Worm (Caenorhabditis elegans) whole organism, L1 larva: ENCODE measurements around the gene wrt-5.

ENCODE experiments used
- C16A3.4 ChIP-seq: fragments of 150-350 bp; optimal IDR thresholded peaks from 2 replicates; lab custom pipeline; 2014; ENCODE audit warnings: missing biosample characterization, missing genetic modification characterization
- C34B4.2 ChIP-seq: sonication (generic microtip); optimal IDR thresholded peaks from 2 replicates; lab custom pipeline; 2017; ENCODE audit warnings: mild to moderate bottlenecking, missing genetic modification characterization, missing compliant biosample characterization
- F16B12.6 ChIP-seq: fragments of 150-350 bp; optimal IDR thresholded peaks from 2 replicates; lab custom pipeline; 2014; ENCODE audit warnings: missing biosample characterization, missing genetic modification characterization
- ama-1 ChIP-seq: fragments of 150-350 bp; optimal IDR thresholded peaks from 2 replicates; lab custom pipeline; 2014
- blmp-1 ChIP-seq: fragments of 150-350 bp; optimal IDR thresholded peaks from 2 replicates; lab custom pipeline; 2014; ENCODE audit warnings: missing biosample characterization, missing genetic modification characterization
- ceh-82 ChIP-seq, 3 experiments: fragments of 150-350 bp in 1 of 3; sonication (generic microtip) in 2 of 3; optimal IDR thresholded peaks; 2 replicates each; lab custom pipeline; 2014 to 2017; ENCODE audit warnings: missing biosample characterization in 3 of 3, missing genetic modification characterization in 3 of 3
- ceh-88 ChIP-seq: fragments of 200-800 bp; sonication (Bioruptor generic); IDR thresholded peaks from 2 replicates; pipeline ENCODE4 v1.3.6; 2022; ENCODE audit warnings: missing genetic modification characterization, missing compliant biosample characterization
- ces-1 ChIP-seq: fragments of 150-350 bp; optimal IDR thresholded peaks from 2 replicates; lab custom pipeline; 2014; ENCODE audit warnings: missing biosample characterization, missing genetic modification reagents, missing genetic modification characterization
- dsc-1 ChIP-seq: sonication (generic microtip); optimal IDR thresholded peaks from 2 replicates; lab custom pipeline; 2016; ENCODE audit warnings: mild to moderate bottlenecking, missing genetic modification characterization, missing compliant biosample characterization
- efl-1 ChIP-seq, 4 experiments: fragments of 150-350 bp; optimal IDR thresholded peaks in 3 of 4; peaks in 1 of 4; 1 replicate in 1 of 4; 2 replicates in 3 of 4; lab custom pipeline; 2014; ENCODE audit warnings: missing biosample characterization in 2 of 4, missing genetic modification characterization in 2 of 4, missing genetic modification reagents in 2 of 4
- elt-3 ChIP-seq, 6 experiments: fragments of 150-350 bp in 1 of 6; sonication (generic microtip); optimal IDR thresholded peaks; 2 replicates each; lab custom pipeline; 2017 to 2018; ENCODE audit warnings: missing biosample characterization in 6 of 6, missing genetic modification characterization in 6 of 6, inconsistent platforms in 1 of 6
- ets-5 ChIP-seq: fragments of 200-800 bp; sonication (Bioruptor generic); IDR thresholded peaks from 2 replicates; pipeline ENCODE4 v1.3.6; 2022; ENCODE audit warnings: missing genetic modification characterization, missing compliant biosample characterization
- fkh-10 ChIP-seq: sonication (generic microtip); optimal IDR thresholded peaks from 2 replicates; lab custom pipeline; 2017; ENCODE audit warnings: missing biosample characterization, missing genetic modification reagents, missing genetic modification characterization
- fos-1 ChIP-seq: fragments of 150-350 bp; optimal IDR thresholded peaks from 2 replicates; lab custom pipeline; 2014; ENCODE audit warnings: missing biosample characterization, missing genetic modification characterization
- grh-1 ChIP-seq: fragments of 200-800 bp; sonication (Bioruptor generic); IDR thresholded peaks from 2 replicates; pipeline ENCODE4 v1.3.6; 2022; ENCODE audit warnings: missing genetic modification reagents, missing genetic modification characterization, missing compliant biosample characterization
- hlh-17 ChIP-seq: fragments of 200-800 bp; sonication (Bioruptor generic); optimal IDR thresholded peaks from 2 replicates; lab custom pipeline; 2018; ENCODE audit warnings: missing genetic modification characterization, mild to moderate bottlenecking, missing compliant biosample characterization, moderate library complexity, borderline replicate concordance
- hpl-2 ChIP-seq: fragments of 150-350 bp; optimal IDR thresholded peaks from 2 replicates; lab custom pipeline; 2014; ENCODE audit warnings: missing biosample characterization, missing genetic modification reagents, missing genetic modification characterization
- isw-1 ChIP-seq: fragments of 200-800 bp; sonication (Bioruptor generic); IDR thresholded peaks from 2 replicates; pipeline ENCODE4 v1.3.6; 2022; ENCODE audit warnings: missing genetic modification characterization, missing compliant biosample characterization
- jun-1 ChIP-seq: fragments of 150-350 bp; optimal IDR thresholded peaks from 2 replicates; lab custom pipeline; 2014; ENCODE audit warnings: missing biosample characterization, missing genetic modification reagents, missing genetic modification characterization
- lin-13 ChIP-seq: fragments of 150-350 bp; optimal IDR thresholded peaks from 2 replicates; lab custom pipeline; 2014; ENCODE audit warnings: missing biosample characterization, missing genetic modification reagents, missing genetic modification characterization
- lin-14 ChIP-seq: fragments of 200-800 bp; sonication (Bioruptor generic); optimal IDR thresholded peaks from 2 replicates; lab custom pipeline; 2018; ENCODE audit warnings: mild to moderate bottlenecking, missing genetic modification characterization, moderate library complexity, missing compliant biosample characterization
- lin-15B ChIP-seq: fragments of 150-350 bp; sonication (generic microtip); optimal IDR thresholded peaks from 3 replicates; lab custom pipeline; 2014; ENCODE audit warnings: missing biosample characterization, missing genetic modification characterization
- lin-35 ChIP-seq, 2 experiments: fragments of 150-350 bp; optimal IDR thresholded peaks; 2 replicates each; lab custom pipeline; 2014; ENCODE audit warnings: missing biosample characterization in 2 of 2, missing genetic modification characterization in 2 of 2, missing genetic modification reagents in 2 of 2
- lin-39 ChIP-seq: fragments of 150-350 bp; optimal IDR thresholded peaks from 2 replicates; lab custom pipeline; 2014; ENCODE audit warnings: missing biosample characterization, missing genetic modification reagents, missing genetic modification characterization
- mab-9 ChIP-seq: fragments of 200-800 bp; sonication (Bioruptor generic); IDR thresholded peaks from 2 replicates; pipeline ENCODE4 v1.3.6; 2022; ENCODE audit warnings: missing genetic modification reagents, missing genetic modification characterization, missing compliant biosample characterization
- mef-2 ChIP-seq: fragments of 150-350 bp; optimal IDR thresholded peaks from 2 replicates; lab custom pipeline; 2014; ENCODE audit warnings: missing biosample characterization, missing genetic modification characterization
- nhr-11 ChIP-seq: fragments of 150-350 bp; optimal IDR thresholded peaks from 2 replicates; lab custom pipeline; 2014; ENCODE audit warnings: missing biosample characterization, missing genetic modification characterization
- nhr-19 ChIP-seq: fragments of 200-800 bp; sonication (Bioruptor generic); conservative IDR thresholded peaks from 2 replicates; pipeline ENCODE4 v1.3.6; 2022; ENCODE audit warnings: missing genetic modification characterization, missing compliant biosample characterization
- nhr-20 ChIP-seq: sonication (generic microtip); optimal IDR thresholded peaks from 2 replicates; lab custom pipeline; 2016; ENCODE audit warnings: mild to moderate bottlenecking, missing genetic modification characterization, missing compliant biosample characterization
- nhr-237 ChIP-seq: fragments of 150-350 bp; optimal IDR thresholded peaks from 2 replicates; lab custom pipeline; 2014; ENCODE audit warnings: missing biosample characterization, missing genetic modification characterization
- nhr-76 ChIP-seq: sonication (generic microtip); optimal IDR thresholded peaks from 2 replicates; lab custom pipeline; 2017; ENCODE audit warnings: missing biosample characterization, missing genetic modification characterization
- nhr-77 ChIP-seq: fragments of 150-350 bp; optimal IDR thresholded peaks from 2 replicates; lab custom pipeline; 2014; ENCODE audit warnings: missing biosample characterization, missing genetic modification characterization
- nhr-90 ChIP-seq: sonication (generic microtip); optimal IDR thresholded peaks from 2 replicates; lab custom pipeline; 2016; ENCODE audit warnings: mild to moderate bottlenecking, missing genetic modification characterization, missing compliant biosample characterization; ENCODE audit not compliant: poor library complexity
- pag-3 ChIP-seq: sonication (generic microtip); optimal IDR thresholded peaks from 2 replicates; lab custom pipeline; 2017; ENCODE audit warnings: missing genetic modification characterization, mild to moderate bottlenecking, missing compliant biosample characterization, antibody characterized with exemption, borderline replicate concordance; ENCODE audit not compliant: insufficient read depth
- pqm-1 ChIP-seq: sonication (generic microtip); optimal IDR thresholded peaks from 3 replicates; lab custom pipeline; 2017; ENCODE audit warnings: missing biosample characterization, missing genetic modification characterization
- snu-23 ChIP-seq: sonication (generic microtip); optimal IDR thresholded peaks from 2 replicates; lab custom pipeline; 2016; ENCODE audit warnings: missing genetic modification characterization, missing compliant biosample characterization
- sox-4 ChIP-seq: sonication (generic microtip); optimal IDR thresholded peaks from 2 replicates; lab custom pipeline; 2016; ENCODE audit warnings: missing genetic modification characterization, missing compliant biosample characterization
- sptf-1 ChIP-seq: fragments of 150-350 bp; optimal IDR thresholded peaks from 2 replicates; lab custom pipeline; 2014; ENCODE audit warnings: missing biosample characterization, missing genetic modification characterization
- swsn-7 ChIP-seq: sonication (generic microtip); optimal IDR thresholded peaks from 2 replicates; lab custom pipeline; 2016; ENCODE audit warnings: missing genetic modification characterization, missing compliant biosample characterization
- tlp-1 ChIP-seq: fragments of 150-350 bp; optimal IDR thresholded peaks from 2 replicates; lab custom pipeline; 2014; ENCODE audit warnings: missing biosample characterization, missing genetic modification characterization
- unc-130 ChIP-seq: fragments of 150-350 bp; optimal IDR thresholded peaks from 2 replicates; lab custom pipeline; 2017; ENCODE audit warnings: missing biosample characterization, missing genetic modification characterization, inconsistent platforms
- unc-62 ChIP-seq: fragments of 150-350 bp; optimal IDR thresholded peaks from 2 replicates; lab custom pipeline; 2014; ENCODE audit warnings: missing biosample characterization, missing genetic modification reagents, missing genetic modification characterization
- unc-86 ChIP-seq: sonication (generic microtip); optimal IDR thresholded peaks from 2 replicates; lab custom pipeline; 2016; ENCODE audit warnings: missing genetic modification characterization, missing compliant biosample characterization
- vab-15 ChIP-seq: sonication (generic microtip); optimal IDR thresholded peaks from 2 replicates; lab custom pipeline; 2017; ENCODE audit warnings: missing genotype, mild to moderate bottlenecking, missing genetic modification characterization, missing compliant biosample characterization
- zag-1 ChIP-seq: fragments of 150-350 bp; optimal IDR thresholded peaks from 2 replicates; lab custom pipeline; 2014; ENCODE audit warnings: missing biosample characterization, missing genetic modification characterization
- zip-4 ChIP-seq: fragments of 200-800 bp; sonication (Bioruptor generic); optimal IDR thresholded peaks from 2 replicates; lab custom pipeline; 2018; ENCODE audit warnings: mild to moderate bottlenecking, missing genetic modification characterization, moderate library complexity, missing compliant biosample characterization
- ztf-11 ChIP-seq, 2 experiments: sonication (generic microtip); optimal IDR thresholded peaks; 2 replicates each; lab custom pipeline; 2016 to 2017; ENCODE audit warnings: missing genetic modification characterization in 2 of 2, missing biosample characterization in 1 of 2, missing compliant biosample characterization in 1 of 2

wrt-5 gene

DNA sequence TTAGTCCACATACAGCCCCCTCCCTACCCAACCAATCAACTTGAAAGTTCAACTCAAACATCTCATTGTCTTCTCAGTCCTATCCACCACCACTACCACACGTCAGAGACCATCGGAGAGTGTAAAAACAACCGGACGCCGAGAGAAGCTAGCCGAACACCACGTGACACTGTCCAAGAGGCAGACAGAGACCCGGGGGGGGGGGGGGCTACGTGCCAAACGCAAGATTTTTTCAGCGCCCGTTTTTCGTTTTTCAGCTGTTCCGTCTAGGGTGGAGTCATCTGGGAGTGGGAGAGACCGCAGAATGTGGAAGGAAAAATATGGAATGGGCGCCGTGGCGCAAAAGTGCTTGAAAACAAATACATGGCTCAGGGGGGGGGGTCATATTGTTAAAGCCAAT lies 25.5 kb downstream of the wrt-5 start (continued):
- TF ChIP-seq lin-13 (GFP tag; lab: Kevin White, UChicago) (peak; percentile 66), dsc-1 (tag; lab: Kevin White, UChicago) (peak; percentile 30), blmp-1 (tag; lab: Kevin White, UChicago) (peak; percentile 4), snu-23 (GFP tag; lab: Kevin White, UChicago) (peak; percentile 45), nhr-19 (GFP tag; lab: Robert Waterston, UW) (peak; percentile 76), hpl-2 (GFP tag; lab: Kevin White, UChicago) (no peak), lin-14 (peak; percentile 87)

DNA sequence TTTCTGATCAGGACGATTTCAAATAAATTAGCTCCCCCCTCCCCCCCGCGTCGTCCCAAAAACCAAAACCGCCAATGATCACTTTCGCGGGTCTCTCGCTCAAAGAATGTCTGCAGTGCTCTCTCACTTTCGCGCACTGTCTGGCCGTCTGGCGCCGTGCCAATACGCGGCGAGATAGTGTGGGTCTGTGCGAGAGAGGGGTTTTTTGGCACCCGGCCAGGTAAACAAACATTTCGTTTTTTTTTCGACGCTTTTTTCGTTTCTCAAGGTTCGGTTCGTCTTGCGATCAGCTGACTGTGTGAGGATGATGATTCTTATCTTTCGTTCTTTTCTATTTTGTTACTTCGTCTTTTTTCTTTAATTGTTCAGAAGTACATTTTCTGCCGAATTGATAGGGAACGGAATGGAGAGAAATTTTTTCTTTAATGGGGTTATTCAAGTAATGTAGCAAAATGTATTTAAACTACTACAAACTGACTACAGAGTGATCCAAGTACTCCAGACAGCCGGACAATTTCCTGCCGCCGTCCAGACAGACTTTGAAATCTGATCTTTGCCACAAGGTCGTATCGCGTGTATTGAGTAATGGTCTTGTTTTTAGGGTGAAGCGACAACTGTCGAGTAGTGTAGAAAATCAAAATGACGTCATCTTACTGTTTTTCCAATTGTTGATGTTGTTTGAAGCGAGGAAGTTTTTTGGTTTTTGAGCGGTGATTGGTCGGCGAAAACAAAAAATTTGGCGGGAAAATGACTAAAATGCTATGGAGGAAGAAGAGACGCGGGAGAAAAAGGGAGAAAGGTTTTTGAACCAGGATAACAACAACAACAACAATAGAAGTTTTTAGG lies 27.1 kb downstream of the wrt-5 start:
- TF ChIP-seq dsc-1 (tag; lab: Kevin White, UChicago) (peak; percentile 52), lin-35 (GFP tag; optimal IDR thresholded peaks at IDR 0.05; lab: Kevin White, UChicago) (peak; percentile 48 to 79), nhr-237 (tag; lab: Kevin White, UChicago) (no peak), ceh-82 (tag; optimal IDR thresholded peaks at IDR 0.05; lab: Kevin White, UChicago) (peak; percentile 29 to 77 (median 67)), C16A3.4 (peak; percentile 75), elt-3 (tag; optimal IDR thresholded peaks at IDR 0.05; lab: Kevin White, UChicago) (peak; percentile 50 to 68 (median 55)), snu-23 (GFP tag; lab: Kevin White, UChicago) (peak; percentile 65), nhr-90 (tag; lab: Kevin White, UChicago) (peak; percentile 38), fos-1 (tag; lab: Kevin White, UChicago) (no peak), zag-1 (no peak), nhr-11 (tag; lab: Kevin White, UChicago) (no peak), nhr-76 (tag; lab: Kevin White, UChicago) (no peak), sptf-1 (tag; lab: Kevin White, UChicago) (no peak), lin-14 (peak; percentile 93), ets-5 (GFP tag; lab: Robert Waterston, UW) (no peak), blmp-1 (tag; lab: Kevin White, UChicago) (peak; percentile 82), nhr-77 (tag; lab: Kevin White, UChicago) (peak; percentile 79), ztf-11 (tag; optimal IDR thresholded peaks at IDR 0.05; lab: Kevin White, UChicago) (peak in 1 of 2 experiments; percentile 35), pag-3 (tag; lab: Kevin White, UChicago) (peak; percentile 53), unc-86 (peak; percentile 0), sox-4 (no peak), ceh-88 (no peak), ama-1 (no peak), isw-1 (0 out of 2 replicates have a peak, but pooled peaks have one; percentile 5), fkh-10 (GFP tag; lab: Kevin White, UChicago) (peak; percentile 22), vab-15 (tag; lab: Kevin White, UChicago) (no peak), swsn-7 (tag; lab: Kevin White, UChicago) (peak; percentile 67), lin-39 (tag; lab: Kevin White, UChicago) (peak; percentile 29), F16B12.6 (tag; lab: Kevin White, UChicago) (no peak), unc-62 (GFP tag; lab: Kevin White, UChicago) (no peak), hlh-17 (GFP tag; lab: Kevin White, UChicago) (no peak), C34B4.2 (tag; lab: Kevin White, UChicago) (no peak), unc-130 (tag; lab: Kevin White, UChicago) (peak; percentile 78), lin-15B (tag; lab: Kevin White, UChicago) (no peak), efl-1 (optimal IDR thresholded peaks at IDR 0.05; lab: Kevin White, UChicago) (peak; percentile 67 to 72), efl-1 (GFP tag; optimal IDR thresholded peaks at IDR 0.05 in 1 of 2; lab: Kevin White, UChicago) (peak; percentile 31 to 94), nhr-19 (GFP tag; lab: Robert Waterston, UW) (peak; percentile 76), hpl-2 (GFP tag; lab: Kevin White, UChicago) (no peak), zip-4 (GFP tag; lab: Kevin White, UChicago) (no peak), mab-9 (GFP tag; lab: Robert Waterston, UW) (no peak), pqm-1 (tag; lab: Kevin White, UChicago) (no peak), jun-1 (tag; lab: Kevin White, UChicago) (peak; percentile 73), mef-2 (peak; percentile 58), nhr-20 (tag; lab: Kevin White, UChicago) (peak; percentile 86), grh-1 (GFP tag; lab: Robert Waterston, UW) (peak; percentile 50), tlp-1 (no peak), ces-1 (GFP tag; lab: Kevin White, UChicago) (no peak)
